Fruit fly (Drosophila melanogaster): ENCODE data around the gene CG11286.

DNA sequence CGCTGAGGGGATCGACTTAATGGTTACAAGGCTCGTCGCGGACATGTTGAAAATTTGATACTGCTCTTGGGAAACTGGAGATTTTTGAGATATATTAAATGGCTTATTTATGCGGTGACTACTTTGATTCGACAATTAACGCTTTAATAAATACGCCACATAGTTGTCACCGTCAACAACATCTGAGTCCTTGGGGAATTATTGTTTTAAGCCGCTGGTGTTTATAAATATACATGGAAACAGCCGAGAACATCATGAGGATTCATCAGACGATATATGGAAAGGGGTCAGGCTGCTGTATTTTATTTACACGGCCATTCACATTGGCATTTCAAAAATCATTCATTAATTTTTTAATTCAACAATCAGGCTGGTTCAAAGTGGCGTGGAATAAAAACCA, at the start of gene CG11286:
- TF ChIP-seq stc (GFP tag; IDR thresholded peaks at IDR 0.05), result no peak
- no peak for TF ChIP-seq Hsf (GFP tag; optimal IDR thresholded peaks at IDR 0.05)
- no peak for TF ChIP-seq luna (GFP tag; optimal IDR thresholded peaks at IDR 0.05)
- TF ChIP-seq Aef1 (GFP tag; IDR thresholded peaks at IDR 0.05), result no peak
- TF ChIP-seq CG13424 (tag; optimal IDR thresholded peaks at IDR 0.05), result no peak
- no peak for TF ChIP-seq hbn (GFP tag; IDR thresholded peaks at IDR 0.05; ENCODE audit: partially characterized antibody)
- TF ChIP-seq psq (GFP tag; optimal IDR thresholded peaks at IDR 0.05), result no peak

Data from whole organism, embryonic.